Worm (Caenorhabditis elegans) whole organism, early embryonic: ENCODE results near the gene nlf-1.

Experiments
- ama-1 ChIP-seq: fragments of 150-350 bp; optimal IDR thresholded peaks from 2 replicates; lab custom pipeline; 2014
- tbx-37 ChIP-seq: fragments of 200-800 bp; sonication (Bioruptor generic); conservative IDR thresholded peaks from 2 replicates; pipeline ENCODE4 v1.3.6; 2022; ENCODE audit warnings: missing genetic modification reagents, missing genetic modification characterization, missing compliant biosample characterization
- tra-4 ChIP-seq: sonication (generic microtip); optimal IDR thresholded peaks from 2 replicates; lab custom pipeline; 2017; ENCODE audit warnings: missing genetic modification characterization, missing compliant biosample characterization

DNA sequence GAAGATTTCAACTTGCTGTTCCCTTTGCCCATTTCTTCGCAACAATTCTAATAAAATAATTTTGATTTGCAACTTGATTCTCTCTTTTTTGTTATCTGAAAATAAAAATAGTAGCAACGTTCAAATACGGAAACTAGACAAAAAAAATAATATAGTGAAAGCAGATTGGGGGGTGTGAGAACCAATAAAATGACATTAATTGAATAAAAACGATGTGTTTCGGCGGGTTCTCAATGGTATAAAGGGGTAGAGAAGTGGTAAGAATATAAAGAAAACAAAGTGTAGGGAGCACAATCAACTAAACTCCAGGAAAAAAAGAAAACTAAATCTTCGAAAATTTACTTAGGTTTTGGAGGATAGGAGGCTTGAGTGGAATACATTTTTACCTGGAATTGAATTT, 54.2 kb downstream of the nlf-1 start, which contains the start of gene ncs-1:
- TF ChIP-seq tbx-37 = no peak
- no peak for TF ChIP-seq tra-4 (tag; lab: Kevin White, UChicago)
- TF ChIP-seq ama-1 (lab: Kevin White, UChicago) = no peak
